Worm (Caenorhabditis elegans) whole organism, late embryonic: Measurements from ENCODE around the gene M151.2.

ENCODE experiments used
- K02D7.2 ChIP-seq: sonication (generic microtip); optimal IDR thresholded peaks from 2 replicates; lab custom pipeline; 2017; ENCODE audit warnings: mild to moderate bottlenecking, missing genetic modification characterization, missing compliant biosample characterization
- K09A11.1 ChIP-seq: sonication (generic microtip); optimal IDR thresholded peaks from 2 replicates; lab custom pipeline; 2017; ENCODE audit warnings: antibody characterized with exemption, mild to moderate bottlenecking, missing genetic modification characterization, missing compliant biosample characterization; ENCODE audit not compliant: insufficient read depth
- T23F11.4 ChIP-seq: fragments of 200-800 bp; sonication (Bioruptor generic); optimal IDR thresholded peaks from 2 replicates; lab custom pipeline; 2018; ENCODE audit warnings: mild to moderate bottlenecking, missing genetic modification characterization, missing compliant biosample characterization
- Y22D7AL.16 ChIP-seq: sonication (generic microtip); optimal IDR thresholded peaks from 2 replicates; lab custom pipeline; 2016; ENCODE audit warnings: missing genetic modification characterization, missing compliant biosample characterization
- ahr-1 ChIP-seq: sonication (generic microtip); optimal IDR thresholded peaks from 2 replicates; lab custom pipeline; 2016; ENCODE audit warnings: missing genetic modification characterization, missing compliant biosample characterization
- ama-1 ChIP-seq: fragments of 150-350 bp; optimal IDR thresholded peaks from 2 replicates; lab custom pipeline; 2014
- ceh-2 ChIP-seq: sonication (generic microtip); optimal IDR thresholded peaks from 2 replicates; lab custom pipeline; 2016; ENCODE audit warnings: missing genotype, missing genetic modification characterization, missing compliant biosample characterization
- ceh-24 ChIP-seq: sonication (generic microtip); optimal IDR thresholded peaks from 2 replicates; lab custom pipeline; 2016; ENCODE audit warnings: mild to moderate bottlenecking, missing genetic modification characterization, missing compliant biosample characterization
- ceh-34 ChIP-seq: sonication (generic microtip); optimal IDR thresholded peaks from 2 replicates; lab custom pipeline; 2016; ENCODE audit warnings: mild to moderate bottlenecking, missing genetic modification characterization, missing compliant biosample characterization
- ceh-45 ChIP-seq: fragments of 200-800 bp; sonication (Bioruptor generic); IDR thresholded peaks from 2 replicates; pipeline ENCODE4 v1.3.6; 2022; ENCODE audit warnings: missing genetic modification reagents, missing genetic modification characterization, missing compliant biosample characterization
- ceh-48 ChIP-seq: sonication (generic microtip); optimal IDR thresholded peaks from 2 replicates; lab custom pipeline; 2016; ENCODE audit warnings: missing genetic modification characterization, inconsistent platforms, missing compliant biosample characterization
- ceh-9 ChIP-seq: sonication (generic microtip); optimal IDR thresholded peaks from 2 replicates; lab custom pipeline; 2016; ENCODE audit warnings: mild to moderate bottlenecking, missing genetic modification characterization, inconsistent platforms, missing compliant biosample characterization
- dmd-4 ChIP-seq: sonication (generic microtip); optimal IDR thresholded peaks from 2 replicates; lab custom pipeline; 2016; ENCODE audit warnings: borderline replicate concordance, missing genetic modification characterization, missing compliant biosample characterization
- dve-1 ChIP-seq: sonication (generic microtip); optimal IDR thresholded peaks from 2 replicates; lab custom pipeline; 2017; ENCODE audit warnings: antibody characterized with exemption, mild to moderate bottlenecking, missing genetic modification characterization, missing compliant biosample characterization
- elt-2 ChIP-seq: sonication (generic microtip); optimal IDR thresholded peaks from 2 replicates; lab custom pipeline; 2016; ENCODE audit warnings: missing genetic modification reagents, missing genetic modification characterization, missing compliant biosample characterization
- elt-4 ChIP-seq: sonication (generic microtip); optimal IDR thresholded peaks from 2 replicates; lab custom pipeline; 2016; ENCODE audit warnings: missing genetic modification characterization, missing compliant biosample characterization
- eyg-1 ChIP-seq: sonication (generic microtip); optimal IDR thresholded peaks from 2 replicates; lab custom pipeline; 2016; ENCODE audit warnings: missing genotype, missing genetic modification characterization, missing compliant biosample characterization
- fax-1 ChIP-seq: sonication (generic microtip); optimal IDR thresholded peaks from 2 replicates; lab custom pipeline; 2016; ENCODE audit warnings: missing genotype, missing genetic modification characterization, missing compliant biosample characterization
- fkh-6 ChIP-seq: sonication (generic microtip); optimal IDR thresholded peaks from 2 replicates; lab custom pipeline; 2016; ENCODE audit warnings: missing genetic modification characterization, missing compliant biosample characterization
- hlh-15 ChIP-seq: sonication (generic microtip); optimal IDR thresholded peaks from 2 replicates; lab custom pipeline; 2016; ENCODE audit warnings: missing genetic modification characterization, missing compliant biosample characterization
- hlh-30 ChIP-seq: sonication (generic microtip); optimal IDR thresholded peaks from 2 replicates; lab custom pipeline; 2017; ENCODE audit warnings: antibody characterized with exemption, missing genetic modification characterization, missing compliant biosample characterization; ENCODE audit not compliant: insufficient read depth
- hlh-6 ChIP-seq: sonication (generic microtip); optimal IDR thresholded peaks from 2 replicates; lab custom pipeline; 2016; ENCODE audit warnings: missing genotype, missing genetic modification characterization, missing compliant biosample characterization
- hlh-8 ChIP-seq: sonication (generic microtip); optimal IDR thresholded peaks from 2 replicates; lab custom pipeline; 2016; ENCODE audit warnings: missing genotype, missing genetic modification characterization, missing compliant biosample characterization
- lim-6 ChIP-seq: sonication (generic microtip); optimal IDR thresholded peaks from 2 replicates; lab custom pipeline; 2016; ENCODE audit warnings: missing genetic modification characterization, missing compliant biosample characterization
- lin-11 ChIP-seq: fragments of 200-800 bp; sonication (Bioruptor generic); optimal IDR thresholded peaks from 2 replicates; lab custom pipeline; 2018; ENCODE audit warnings: mild to moderate bottlenecking, missing genetic modification characterization, missing compliant biosample characterization
- mec-3 ChIP-seq: sonication (generic microtip); optimal IDR thresholded peaks from 2 replicates; lab custom pipeline; 2016; ENCODE audit warnings: borderline replicate concordance, missing genetic modification characterization, missing compliant biosample characterization
- nhr-11 ChIP-seq: fragments of 150-350 bp; optimal IDR thresholded peaks from 2 replicates; lab custom pipeline; 2014; ENCODE audit warnings: missing biosample characterization, missing genetic modification characterization
- nhr-232 ChIP-seq: sonication (generic microtip); optimal IDR thresholded peaks from 2 replicates; lab custom pipeline; 2016; ENCODE audit warnings: missing genetic modification characterization, missing compliant biosample characterization
- pag-3 ChIP-seq: sonication (generic microtip); optimal IDR thresholded peaks from 2 replicates; lab custom pipeline; 2016; ENCODE audit warnings: missing compliant biosample characterization, missing genetic modification characterization, borderline replicate concordance
- pat-9 ChIP-seq: fragments of 200-800 bp; sonication (Bioruptor generic); optimal IDR thresholded peaks from 2 replicates; lab custom pipeline; 2018; ENCODE audit warnings: mild to moderate bottlenecking, missing genetic modification characterization, moderate library complexity, missing compliant biosample characterization
- pax-1 ChIP-seq: fragments of 150-350 bp; optimal IDR thresholded peaks from 2 replicates; lab custom pipeline; 2014; ENCODE audit warnings: missing biosample characterization, missing genetic modification characterization
- pros-1 ChIP-seq: fragments of 150-350 bp; optimal IDR thresholded peaks from 2 replicates; lab custom pipeline; 2014; ENCODE audit warnings: missing biosample characterization, missing genetic modification reagents, missing genetic modification characterization
- ref-2 ChIP-seq: sonication (generic microtip); optimal IDR thresholded peaks from 2 replicates; lab custom pipeline; 2016; ENCODE audit warnings: missing genetic modification characterization, missing compliant biosample characterization
- rnt-1 ChIP-seq: sonication (generic microtip); optimal IDR thresholded peaks from 2 replicates; lab custom pipeline; 2016; ENCODE audit warnings: missing genetic modification characterization, missing compliant biosample characterization
- sdc-2 ChIP-seq: sonication (generic microtip); optimal IDR thresholded peaks from 2 replicates; lab custom pipeline; 2016; ENCODE audit warnings: missing genotype, missing genetic modification characterization, missing compliant biosample characterization
- sox-2 ChIP-seq: fragments of 200-800 bp; sonication (Bioruptor generic); IDR thresholded peaks from 2 replicates; pipeline ENCODE4 v1.3.6; 2022; ENCODE audit warnings: missing genetic modification reagents, missing genetic modification characterization, missing compliant biosample characterization
- sox-4 ChIP-seq: sonication (generic microtip); optimal IDR thresholded peaks from 2 replicates; lab custom pipeline; 2017; ENCODE audit warnings: mild to moderate bottlenecking, missing genetic modification characterization, inconsistent platforms, missing compliant biosample characterization
- tbx-7 ChIP-seq: sonication (generic microtip); optimal IDR thresholded peaks from 2 replicates; lab custom pipeline; 2016; ENCODE audit warnings: missing genotype, missing genetic modification characterization, missing compliant biosample characterization
- unc-42 ChIP-seq: sonication (generic microtip); optimal IDR thresholded peaks from 2 replicates; lab custom pipeline; 2016; ENCODE audit warnings: missing genotype, missing genetic modification characterization, missing compliant biosample characterization
- unc-86 ChIP-seq: sonication (generic microtip); optimal IDR thresholded peaks from 2 replicates; lab custom pipeline; 2016; ENCODE audit warnings: missing genetic modification characterization, missing compliant biosample characterization

Gene M151.2

DNA sequence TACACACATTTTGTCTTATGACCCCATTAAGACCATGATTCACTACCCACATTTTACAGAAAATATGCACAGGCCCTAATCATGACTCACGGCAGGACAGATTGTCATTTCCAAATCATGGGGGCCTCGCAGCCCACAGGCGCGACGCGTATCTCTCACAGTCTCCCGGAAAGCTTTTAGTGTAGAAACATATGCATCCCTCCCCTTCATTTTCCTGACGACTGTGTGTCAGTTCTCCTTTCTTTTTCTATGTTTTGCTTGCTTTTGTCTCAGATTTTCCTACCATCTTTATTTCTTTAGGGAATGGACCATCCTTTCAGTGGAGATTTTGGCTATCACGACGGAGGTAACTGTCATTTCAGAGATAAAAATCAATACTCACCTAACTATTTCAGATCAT, 10.3 kb downstream of the M151.2 start, which contains the start of gene M151.1:
TSS of gene M151.1 (plus strand) at position 301 of the 400 bp plus-strand sequence.
- TF ChIP-seq hlh-30 (tag; lab: Kevin White, UChicago) = no peak
- TF ChIP-seq fkh-6 (tag; lab: Kevin White, UChicago) = no peak
- no peak for TF ChIP-seq ceh-2
- no peak for TF ChIP-seq ref-2 (tag; lab: Kevin White, UChicago)
- no peak for TF ChIP-seq mec-3
- no peak for TF ChIP-seq K02D7.2 (tag; lab: Kevin White, UChicago)
- no peak for TF ChIP-seq fax-1 (tag; lab: Kevin White, UChicago)
- no peak for TF ChIP-seq nhr-11 (tag; lab: Kevin White, UChicago)
- TF ChIP-seq pax-1 (tag; lab: Kevin White, UChicago) = no peak
- TF ChIP-seq hlh-15 (tag; lab: Kevin White, UChicago) = no peak
- TF ChIP-seq eyg-1 = no peak
- no peak for TF ChIP-seq elt-2 (tag; lab: Kevin White, UChicago)
- TF ChIP-seq nhr-232 (tag; lab: Kevin White, UChicago) = no peak
- no peak for TF ChIP-seq ceh-48
- TF ChIP-seq hlh-6 (tag; lab: Kevin White, UChicago) = no peak
- no peak for TF ChIP-seq T23F11.4 (GFP tag; lab: Kevin White, UChicago)

DNA sequence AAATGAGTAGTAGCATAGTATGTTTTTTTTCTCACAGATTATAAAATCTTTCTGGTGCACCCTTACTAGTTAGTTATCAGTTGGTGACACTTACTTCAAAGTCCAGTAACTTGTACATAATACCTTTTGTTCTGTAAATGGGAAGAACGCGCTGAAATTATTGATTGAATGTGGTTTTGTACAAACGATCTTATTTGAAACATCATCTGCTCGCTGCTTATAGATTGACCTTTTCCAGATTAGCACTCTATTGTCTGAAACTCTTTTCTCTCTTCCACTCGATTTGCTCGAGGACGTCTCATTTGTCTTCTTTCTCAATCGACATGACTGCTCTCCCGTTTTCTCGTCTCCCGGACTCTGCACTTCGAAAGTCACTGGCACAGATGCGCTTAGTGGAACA, 16.2 kb downstream of the M151.2 start, which contains the start of gene fbxb-33:
TSS of gene fbxb-33 (plus strand) at position 301 of the 400 bp plus-strand sequence.
- TF ChIP-seq sdc-2 (tag; lab: Kevin White, UChicago) (no peak), ceh-48 (no peak), T23F11.4 (GFP tag; lab: Kevin White, UChicago) (no peak), fkh-6 (tag; lab: Kevin White, UChicago) (no peak), sox-4 (no peak), ahr-1 (no peak), ceh-24 (tag; lab: Kevin White, UChicago) (no peak), lim-6 (tag; lab: Kevin White, UChicago) (no peak), ama-1 (lab: Kevin White, UChicago) (no peak), unc-42 (tag; lab: Kevin White, UChicago) (no peak), ref-2 (tag; lab: Kevin White, UChicago) (no peak), hlh-8 (tag; lab: Kevin White, UChicago) (no peak), pag-3 (tag; lab: Kevin White, UChicago) (no peak), elt-4 (tag; lab: Kevin White, UChicago) (no peak), hlh-6 (tag; lab: Kevin White, UChicago) (no peak), fax-1 (tag; lab: Kevin White, UChicago) (no peak), tbx-7 (tag; lab: Kevin White, UChicago) (no peak), K09A11.1 (no peak), sox-2 (GFP tag; lab: Robert Waterston, UW) (no peak), rnt-1 (tag; lab: Kevin White, UChicago) (no peak)

DNA sequence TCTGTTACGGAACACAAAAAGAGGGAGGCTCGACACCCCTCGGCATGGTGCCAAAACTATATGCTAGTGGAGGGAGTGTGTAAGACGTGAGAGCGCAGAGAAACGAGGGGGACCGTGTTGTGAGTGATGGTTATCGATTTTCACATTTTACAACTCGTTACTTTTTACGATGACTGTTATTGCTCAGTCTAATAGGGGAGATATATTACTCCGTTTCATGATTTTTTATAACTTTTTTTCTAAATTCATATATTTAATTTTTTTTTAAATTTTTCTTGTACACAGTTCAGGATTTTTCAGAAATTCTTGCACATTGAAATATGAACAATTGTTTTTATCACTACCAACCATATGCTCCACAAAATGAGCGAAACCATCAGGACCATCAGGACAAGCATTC, 24.5 kb downstream of the M151.2 start, which contains the start of gene F19B10.5:
TSS of gene F19B10.5 (plus strand) at position 301 of the 400 bp plus-strand sequence.
- TF ChIP-seq elt-2 (tag; lab: Kevin White, UChicago) (no peak), nhr-11 (tag; lab: Kevin White, UChicago) (no peak), lin-11 (no peak), eyg-1 (no peak), pag-3 (tag; lab: Kevin White, UChicago) (no peak), elt-4 (tag; lab: Kevin White, UChicago) (no peak), dve-1 (tag; lab: Kevin White, UChicago) (no peak), dmd-4 (tag; lab: Kevin White, UChicago) (no peak), Y22D7AL.16 (tag; lab: Kevin White, UChicago) (no peak), sdc-2 (tag; lab: Kevin White, UChicago) (no peak), ceh-45 (GFP tag; lab: Robert Waterston, UW) (no peak), hlh-6 (tag; lab: Kevin White, UChicago) (no peak), pat-9 (tag; lab: Kevin White, UChicago) (no peak), ceh-9 (tag; lab: Kevin White, UChicago) (no peak), unc-86 (no peak), ceh-34 (tag; lab: Kevin White, UChicago) (no peak), ama-1 (lab: Kevin White, UChicago) (no peak), lim-6 (tag; lab: Kevin White, UChicago) (no peak), pros-1 (tag; lab: Kevin White, UChicago) (no peak)
